Fruit fly (Drosophila melanogaster) whole organism, adult: ENCODE results near the gene bero.

Experiments
- CG11617 ChIP-seq: fragments of 200-800 bp; sonication (Bioruptor generic); optimal IDR thresholded peaks from 2 replicates; lab custom pipeline; 2017; ENCODE audit warnings: mild to moderate bottlenecking, missing biosample characterization, missing genetic modification reagents, missing genetic modification characterization
- CG14711 ChIP-seq: fragments of 200-800 bp; sonication (Bioruptor generic); optimal IDR thresholded peaks from 2 replicates; lab custom pipeline; 2018; ENCODE audit warnings: missing biosample characterization, mild to moderate bottlenecking, missing genetic modification characterization, moderate library complexity
- CG5204 ChIP-seq: fragments of 200-800 bp; sonication (Bioruptor generic); optimal IDR thresholded peaks from 2 replicates; lab custom pipeline; 2016; ENCODE audit warnings: missing biosample characterization, missing genetic modification characterization
- Hr96 ChIP-seq: fragments of 200-800 bp; sonication (Bioruptor generic); optimal IDR thresholded peaks from 2 replicates; lab custom pipeline; 2016; ENCODE audit warnings: missing biosample characterization, missing genetic modification characterization
- cic ChIP-seq: fragments of 200-800 bp; sonication (Bioruptor generic); optimal IDR thresholded peaks from 2 replicates; lab custom pipeline; 2017; ENCODE audit warnings: missing biosample characterization, mild to moderate bottlenecking, missing genetic modification characterization, moderate library complexity
- cnc ChIP-seq, 2 experiments: fragments of >200 bp; optimal IDR thresholded peaks; 2 replicates each; lab custom pipeline; 2017
- ovo ChIP-seq: fragments of 200-800 bp; sonication (Bioruptor generic); optimal IDR thresholded peaks from 2 replicates; lab custom pipeline; 2016; ENCODE audit warnings: missing biosample characterization, missing genetic modification characterization

DNA sequence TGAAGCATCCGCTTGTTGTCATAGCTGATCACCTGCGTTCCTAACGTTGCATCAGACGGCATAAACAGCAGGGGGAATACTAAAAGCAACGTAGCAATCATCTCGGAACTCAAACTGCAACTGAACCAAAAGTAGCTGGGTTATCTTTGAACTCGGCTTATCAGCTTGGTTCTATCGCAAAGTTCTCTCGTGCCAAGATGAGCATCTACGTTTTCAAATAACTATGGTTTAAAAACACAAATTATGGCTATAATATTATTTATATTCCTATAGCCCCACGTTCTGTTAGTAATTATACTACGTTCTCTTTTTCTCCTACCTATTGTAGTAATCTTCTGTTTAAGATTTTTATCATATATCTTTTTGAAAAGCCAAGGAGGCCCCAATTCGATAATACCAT lies 704 bp upstream of the bero start, which contains the start of gene CG14400:
- TF ChIP-seq Hr96 (GFP tag; lab: Kevin White, UChicago) (no peak), cic (GFP tag; lab: Kevin White, UChicago) (no peak), cnc (optimal IDR thresholded peaks at IDR 0.05; lab: Kevin White, UChicago) (no peak), ovo (no peak), CG11617 (GFP tag; lab: Kevin White, UChicago) (no peak), CG5204 (GFP tag; lab: Kevin White, UChicago) (no peak), CG14711 (tag; lab: Kevin White, UChicago) (no peak)
